Worm (Caenorhabditis elegans) whole organism, L4/young adult: Measurements from ENCODE around the gene clc-24.

Experiments used
- W03F9.2 ChIP-seq: fragments of 150-350 bp; optimal IDR thresholded peaks from 2 replicates; lab custom pipeline; 2014; ENCODE audit warnings: missing biosample characterization, missing genetic modification characterization
- dao-5 ChIP-seq: sonication (generic microtip); optimal IDR thresholded peaks from 2 replicates; lab custom pipeline; 2016; ENCODE audit warnings: missing genotype, missing genetic modification characterization, moderate library complexity, missing compliant biosample characterization
- him-1 ChIP-seq: sonication (generic microtip); optimal IDR thresholded peaks from 2 replicates; lab custom pipeline; 2016; ENCODE audit warnings: missing genotype, missing genetic modification reagents, missing genetic modification characterization, missing compliant biosample characterization

DNA sequence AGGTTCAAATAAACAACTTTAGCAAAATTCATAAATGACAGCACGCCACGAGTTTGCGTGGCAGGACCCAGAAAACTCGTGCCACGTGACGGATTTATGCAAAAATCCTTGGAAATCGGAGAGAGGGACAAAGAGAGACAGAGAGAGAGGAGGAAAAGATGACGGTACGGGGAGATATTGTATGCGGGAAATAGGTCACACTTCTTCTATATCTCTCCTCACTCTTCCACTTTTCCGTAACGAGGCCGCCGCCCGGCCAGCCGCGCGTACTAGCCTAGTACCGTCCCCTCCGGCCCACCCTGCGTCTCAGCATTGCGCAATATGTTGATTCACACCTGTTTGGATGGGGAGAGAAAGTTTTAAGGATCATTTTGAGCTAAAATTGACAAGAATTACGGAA lies 44.3 kb downstream of the clc-24 start:
- no peak for TF ChIP-seq him-1 (tag; lab: Kevin White, UChicago)
- no peak for TF ChIP-seq dao-5 (tag; lab: Kevin White, UChicago)
- TF ChIP-seq W03F9.2 (tag; lab: Kevin White, UChicago) = no peak
